Worm (Caenorhabditis elegans) whole organism, L3 larva: Measurements from ENCODE around the gene ZK84.5.

Source experiments
- aly-2 ChIP-seq: fragments of 150-350 bp; optimal IDR thresholded peaks from 2 replicates; lab custom pipeline; 2014; ENCODE audit warnings: missing biosample characterization, missing genetic modification characterization
- ceh-28 ChIP-seq: fragments of 150-350 bp; optimal IDR thresholded peaks from 2 replicates; lab custom pipeline; 2014; ENCODE audit warnings: missing biosample characterization, missing genetic modification reagents, missing genetic modification characterization
- elt-3 ChIP-seq, 3 experiments: fragments of 150-350 bp in 1 of 3; sonication (generic microtip) in 2 of 3; optimal IDR thresholded peaks; 2 replicates in 2 of 3; 4 replicates in 1 of 3; lab custom pipeline; 2014 to 2017; ENCODE audit warnings: missing biosample characterization in 3 of 3, missing genetic modification characterization in 3 of 3
- fkh-10 ChIP-seq: sonication (generic microtip); optimal IDR thresholded peaks from 2 replicates; lab custom pipeline; 2017; ENCODE audit warnings: missing biosample characterization, missing genetic modification reagents, missing genetic modification characterization
- fkh-2 ChIP-seq: fragments of 150-350 bp; optimal IDR thresholded peaks from 2 replicates; lab custom pipeline; 2014; ENCODE audit warnings: missing biosample characterization, missing genetic modification reagents, missing genetic modification characterization
- fos-1 ChIP-seq: fragments of 150-350 bp; optimal IDR thresholded peaks from 2 replicates; lab custom pipeline; 2014; ENCODE audit warnings: missing biosample characterization, missing genetic modification characterization
- lin-15B ChIP-seq: fragments of 150-350 bp; optimal IDR thresholded peaks from 2 replicates; lab custom pipeline; 2014; ENCODE audit warnings: missing biosample characterization, missing genetic modification characterization
- nfya-1 ChIP-seq: sonication (generic microtip); optimal IDR thresholded peaks from 2 replicates; lab custom pipeline; 2017; ENCODE audit warnings: missing genetic modification characterization, mild to moderate bottlenecking, missing compliant biosample characterization, antibody characterized with exemption, moderate library complexity; ENCODE audit not compliant: insufficient read depth
- nhr-23 ChIP-seq: fragments of 150-350 bp; optimal IDR thresholded peaks from 2 replicates; lab custom pipeline; 2014; ENCODE audit warnings: missing biosample characterization, missing genetic modification reagents, missing genetic modification characterization
- nhr-237 ChIP-seq: fragments of 150-350 bp; optimal IDR thresholded peaks from 2 replicates; lab custom pipeline; 2014; ENCODE audit warnings: missing biosample characterization, missing genetic modification characterization
- pha-4 ChIP-seq: fragments of 150-350 bp; optimal IDR thresholded peaks from 2 replicates; lab custom pipeline; 2014; ENCODE audit warnings: missing biosample characterization, missing genetic modification reagents, missing genetic modification characterization
- tbx-2 ChIP-seq: sonication (generic microtip); optimal IDR thresholded peaks from 2 replicates; lab custom pipeline; 2016; ENCODE audit warnings: mild to moderate bottlenecking, missing genetic modification characterization, missing compliant biosample characterization

- TF ChIP-seq pha-4 (tag; lab: Kevin White, UChicago), result no peak
- no peak for TF ChIP-seq fkh-2 (tag; lab: Kevin White, UChicago)
- TF ChIP-seq nhr-237, result no peak
- no peak for TF ChIP-seq tbx-2
- no peak for TF ChIP-seq lin-15B
- TF ChIP-seq aly-2, result no peak
- no peak for TF ChIP-seq fos-1
- no peak for TF ChIP-seq nhr-23 (tag; lab: Kevin White, UChicago)
- TF ChIP-seq fkh-10 (GFP tag; lab: Kevin White, UChicago), result no peak
- no peak for TF ChIP-seq ceh-28 (tag; lab: Kevin White, UChicago)
- TF ChIP-seq nfya-1 (tag; lab: Kevin White, UChicago), result no peak
- TF ChIP-seq elt-3 (tag; optimal IDR thresholded peaks at IDR 0.05; lab: Kevin White, UChicago), result no peak
Observed at ce11 chrII:6020353-6020752, 4.0 kb upstream of the ZK84.5 start, which contains the start of gene ZK84.1.
